Worm (Caenorhabditis elegans) whole organism, young adult: ENCODE results near the gene dph-5.

ENCODE experiments used
- Y67H2A.10 ChIP-seq: fragments of 200-800 bp; sonication (Bioruptor generic); conservative IDR thresholded peaks from 2 replicates; pipeline ENCODE4 v1.3.6; 2022; ENCODE audit warnings: missing genetic modification reagents, missing genetic modification characterization, missing compliant biosample characterization
- ZK185.1 ChIP-seq: sonication (generic microtip); optimal IDR thresholded peaks from 2 replicates; lab custom pipeline; 2016; ENCODE audit warnings: mild to moderate bottlenecking, missing genetic modification characterization, missing compliant biosample characterization; ENCODE audit not compliant: poor library complexity, severe bottlenecking
- akir-1 ChIP-seq: fragments of 200-800 bp; sonication (Bioruptor generic); optimal IDR thresholded peaks from 2 replicates; lab custom pipeline; 2018; ENCODE audit warnings: mild to moderate bottlenecking, missing genetic modification characterization, moderate library complexity, missing compliant biosample characterization
- attf-3 ChIP-seq: fragments of 200-800 bp; sonication (Bioruptor generic); conservative IDR thresholded peaks from 2 replicates; pipeline ENCODE4 v1.3.6; 2022; ENCODE audit warnings: missing genetic modification reagents, missing genetic modification characterization, missing compliant biosample characterization
- cebp-1 ChIP-seq, 2 experiments: fragments of 200-800 bp in 1 of 2; sonication (Bioruptor generic) in 1 of 2; sonication (generic microtip) in 1 of 2; IDR thresholded peaks in 1 of 2; optimal IDR thresholded peaks in 1 of 2; 2 replicates each; pipeline versions ENCODE4 v1.3.6 to Lab custom; 2017 to 2022; ENCODE audit warnings: missing compliant biosample characterization in 2 of 2, missing genetic modification characterization in 2 of 2, mild to moderate bottlenecking in 1 of 2, missing genetic modification reagents in 1 of 2, moderate library complexity in 1 of 2
- egl-44 ChIP-seq: fragments of 200-800 bp; sonication (Bioruptor generic); IDR thresholded peaks from 2 replicates; pipeline ENCODE4 v1.3.6; 2022; ENCODE audit warnings: missing genetic modification reagents, missing genetic modification characterization, missing compliant biosample characterization
- him-1 ChIP-seq: sonication (generic microtip); optimal IDR thresholded peaks from 2 replicates; lab custom pipeline; 2016; ENCODE audit warnings: missing genotype, missing genetic modification reagents, missing genetic modification characterization, missing compliant biosample characterization
- madf-3 ChIP-seq: fragments of 200-800 bp; sonication (Bioruptor generic); IDR thresholded peaks from 2 replicates; pipeline ENCODE4 v1.3.6; 2022; ENCODE audit warnings: missing genetic modification reagents, missing genetic modification characterization, missing compliant biosample characterization
- nfya-1 ChIP-seq: sonication (generic microtip); optimal IDR thresholded peaks from 2 replicates; lab custom pipeline; 2017; ENCODE audit warnings: antibody characterized with exemption, missing compliant biosample characterization, missing genetic modification characterization, borderline replicate concordance; ENCODE audit not compliant: insufficient read depth
- repo-1 ChIP-seq: sonication (generic microtip); optimal IDR thresholded peaks from 2 replicates; lab custom pipeline; 2017; ENCODE audit warnings: mild to moderate bottlenecking, missing genetic modification characterization, missing compliant biosample characterization
- snpc-4 ChIP-seq, 5 experiments: fragments of 150-350 bp in 1 of 5; sonication (generic microtip) in 4 of 5; optimal IDR thresholded peaks; 2 replicates each; lab custom pipeline; 2014 to 2018; ENCODE audit warnings: missing genetic modification characterization in 5 of 5, missing biosample characterization in 3 of 5, antibody characterized with exemption in 2 of 5, mild to moderate bottlenecking in 2 of 5, missing compliant biosample characterization in 2 of 5, missing genotype in 2 of 5, moderate library complexity in 2 of 5, missing genetic modification reagents in 1 of 5
- ztf-22 ChIP-seq: fragments of 200-800 bp; sonication (Bioruptor generic); optimal IDR thresholded peaks from 2 replicates; lab custom pipeline; 2018; ENCODE audit warnings: mild to moderate bottlenecking, missing genetic modification characterization, moderate library complexity, missing compliant biosample characterization

DNA sequence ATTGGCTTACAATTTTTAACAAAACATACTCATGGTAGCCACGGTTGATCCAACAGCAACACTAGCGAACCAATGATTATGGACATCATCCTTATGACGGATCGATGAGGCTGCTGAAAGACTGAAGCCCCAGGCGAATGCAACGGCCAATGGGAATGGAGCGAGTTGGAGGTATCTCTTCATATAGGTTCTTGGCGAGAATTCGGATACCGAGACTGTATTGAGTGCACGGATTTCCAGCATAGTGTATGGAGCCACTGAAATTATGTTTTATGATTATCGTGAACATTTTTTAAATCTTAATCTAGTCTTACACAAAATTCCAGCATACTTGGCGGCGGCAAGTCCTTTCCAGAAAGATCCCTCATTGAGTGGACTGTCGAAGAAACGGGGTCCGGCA is 5.4 kb upstream of the dph-5 start:
- TF ChIP-seq cebp-1 (GFP tag; IDR thresholded peaks at IDR 0.05; lab: Robert Waterston, UW), result no peak
- no peak for TF ChIP-seq cebp-1 (tag; optimal IDR thresholded peaks at IDR 0.05; lab: Kevin White, UChicago)
- no peak for TF ChIP-seq repo-1 (tag; lab: Kevin White, UChicago)
- TF ChIP-seq madf-3 (GFP tag; lab: Robert Waterston, UW), result no peak
- no peak for TF ChIP-seq him-1 (tag; lab: Kevin White, UChicago)
- no peak for TF ChIP-seq snpc-4 (GFP tag; optimal IDR thresholded peaks at IDR 0.05; lab: Kevin White, UChicago)
- no peak for TF ChIP-seq snpc-4 (tag; optimal IDR thresholded peaks at IDR 0.05; lab: Kevin White, UChicago)
- TF ChIP-seq nfya-1 (tag; lab: Kevin White, UChicago), result no peak
- TF ChIP-seq Y67H2A.10, result no peak
- no peak for TF ChIP-seq ZK185.1 (tag; lab: Kevin White, UChicago)
- no peak for TF ChIP-seq ztf-22 (GFP tag; lab: Kevin White, UChicago)
- no peak for TF ChIP-seq attf-3
- TF ChIP-seq egl-44 (GFP tag; lab: Robert Waterston, UW), result no peak
- no peak for TF ChIP-seq akir-1
